Worm (Caenorhabditis elegans) whole organism, early embryonic: ENCODE results near the gene C05C10.3.

Experiments
- ama-1 ChIP-seq: fragments of 150-350 bp; optimal IDR thresholded peaks from 2 replicates; lab custom pipeline; 2014
- flt-1 ChIP-seq: fragments of 200-800 bp; sonication (Bioruptor generic); IDR thresholded peaks from 2 replicates; pipeline ENCODE4 v1.3.6; 2022; ENCODE audit warnings: missing genetic modification characterization, missing compliant biosample characterization

- TF ChIP-seq ama-1 (no peak), flt-1 (GFP tag; lab: Robert Waterston, UW) (no peak)
Measured at ce11 chrII:9933947-9934383, 2.7 kb downstream of the C05C10.3 start.
